Fruit fly (Drosophila melanogaster): Measurements from ENCODE around the gene Pburs.

Gene Pburs

dm6 chr2L:14372254-14372717 is 44.8 kb downstream of the Pburs start (continued):
- TF ChIP-seq CG8924 (tag; optimal IDR thresholded peaks at IDR 0.05): peak; percentile 85
- peak; percentile 83 for TF ChIP-seq CG12391 (tag; optimal IDR thresholded peaks at IDR 0.05)

DNA sequence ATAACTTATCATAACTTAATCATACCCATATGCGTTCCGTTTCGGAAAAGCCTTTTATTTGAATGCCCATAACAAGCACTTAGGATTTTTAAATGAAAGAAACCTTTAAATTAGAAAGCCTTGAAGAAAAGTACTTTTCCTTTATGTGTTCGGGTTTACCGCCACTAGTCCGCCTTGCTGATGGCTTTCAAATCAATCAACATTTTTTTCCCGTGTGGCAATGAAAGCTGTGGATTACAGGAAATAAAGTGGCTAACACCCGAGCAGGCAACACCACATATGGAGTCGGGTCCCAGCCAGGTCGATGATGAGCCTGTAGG is 46.4 kb downstream of the Pburs start:
- TF ChIP-seq z (GFP tag; IDR thresholded peaks at IDR 0.05) (no peak), Gsc (GFP tag; IDR thresholded peaks at IDR 0.05) (no peak), bsh (GFP tag; optimal IDR thresholded peaks at IDR 0.05) (peak in 1 of 2 experiments; percentile 4)

DNA sequence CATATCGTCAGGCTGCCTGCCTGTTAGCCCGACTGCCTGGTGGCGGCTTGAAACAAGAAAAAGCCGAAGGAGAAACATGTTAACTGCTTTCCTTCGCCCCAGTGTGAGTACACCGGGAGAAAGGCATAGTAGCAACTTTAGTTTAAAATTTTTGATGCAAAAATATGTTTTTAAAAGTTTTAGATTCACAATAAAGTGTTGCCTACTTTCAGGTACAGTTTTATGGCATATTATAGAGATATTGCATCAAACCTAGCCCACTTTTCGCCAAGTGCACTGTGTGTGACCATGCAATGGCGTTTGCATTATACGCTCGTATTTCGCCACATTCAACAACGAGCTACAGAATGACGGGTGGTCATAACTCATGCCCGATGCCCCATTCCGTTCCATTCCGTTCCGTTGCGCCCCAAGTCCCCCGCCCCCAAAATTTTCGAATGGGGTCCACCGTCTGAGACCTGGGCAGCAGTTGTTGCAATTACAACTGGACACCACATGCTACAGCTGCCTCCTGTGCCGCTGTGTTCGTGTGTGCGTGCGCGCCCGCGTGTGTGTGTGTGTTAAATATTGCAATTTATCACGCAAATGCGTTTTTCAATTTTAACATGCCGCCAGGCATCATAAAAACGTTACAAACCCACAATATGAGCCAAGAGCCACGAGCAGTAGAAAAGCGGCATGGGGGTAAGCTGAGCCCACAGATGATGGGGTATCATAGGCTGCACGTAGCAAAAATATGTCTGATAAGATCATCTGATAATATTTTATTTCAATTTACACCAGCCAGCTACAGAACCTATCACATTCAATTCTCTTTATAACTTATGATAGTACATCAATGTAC is 47.0 kb downstream of the Pburs start:
- TF ChIP-seq exex (tag; optimal IDR thresholded peaks at IDR 0.05): no peak
- peak; percentile 85 for TF ChIP-seq nom (GFP tag; optimal IDR thresholded peaks at IDR 0.05)
- TF ChIP-seq CG14667 (GFP tag; IDR thresholded peaks at IDR 0.05): 0 out of 2 replicates have a peak, but pooled peaks have one; percentile 14
- no peak for TF ChIP-seq CG16813 (GFP tag; IDR thresholded peaks at IDR 0.05; ENCODE audit: partially characterized antibody)
- TF ChIP-seq CG2129 (GFP tag; IDR thresholded peaks at IDR 0.05; ENCODE audit: partially characterized antibody): no peak
- no peak for TF ChIP-seq Fer1 (GFP tag; optimal IDR thresholded peaks at IDR 0.05)
- no peak for TF ChIP-seq ara (GFP tag; IDR thresholded peaks at IDR 0.05)
- peak; percentile 32 for TF ChIP-seq Hsf (GFP tag; optimal IDR thresholded peaks at IDR 0.05)
- TF ChIP-seq zfh1 (GFP tag; IDR thresholded peaks at IDR 0.05): peak; percentile 63
- 0 out of 3 replicates have a peak, but pooled peaks have one; percentile 47 for TF ChIP-seq CG2889 (GFP tag; IDR thresholded peaks at IDR 0.05)
- no peak for TF ChIP-seq CG33213 (GFP tag; optimal IDR thresholded peaks at IDR 0.05)
- peak; percentile 48 for TF ChIP-seq Med (GFP tag)
- TF ChIP-seq Sry-β (GFP tag; optimal IDR thresholded peaks at IDR 0.05): no peak
- no peak for TF ChIP-seq CG9817 (tag; optimal IDR thresholded peaks at IDR 0.05)
- TF ChIP-seq CG16863 (GFP tag; optimal IDR thresholded peaks at IDR 0.05): peak; percentile 14
- TF ChIP-seq sisA (GFP tag; IDR thresholded peaks at IDR 0.05): 0 out of 2 replicates have a peak, but pooled peaks have one; percentile 12
- TF ChIP-seq CG4730 (GFP tag; IDR thresholded peaks at IDR 0.05): peak; percentile 17; the same call in 1 of the 2 replicates
- TF ChIP-seq Chrac-16 (GFP tag; optimal IDR thresholded peaks at IDR 0.05): peak; percentile 6
- TF ChIP-seq ase (GFP tag; IDR thresholded peaks at IDR 0.05): no peak
- no peak for TF ChIP-seq CG3281 (GFP tag; optimal IDR thresholded peaks at IDR 0.05)
- no peak for TF ChIP-seq vfl (GFP tag; optimal IDR thresholded peaks at IDR 0.05)
- TF ChIP-seq Oaz (GFP tag; IDR thresholded peaks at IDR 0.05): no peak
- TF ChIP-seq Fer3 (tag; optimal IDR thresholded peaks at IDR 0.05): no peak
- no peak for TF ChIP-seq tna (GFP tag; IDR thresholded peaks at IDR 0.05; ENCODE audit: partially characterized antibody)
- no peak for TF ChIP-seq CG6272 (GFP tag; IDR thresholded peaks at IDR 0.05)
- TF ChIP-seq CG11456 (GFP tag; IDR thresholded peaks at IDR 0.05): no peak
- no peak for TF ChIP-seq Side (GFP tag; optimal IDR thresholded peaks at IDR 0.05)
- TF ChIP-seq CG1602 (GFP tag; optimal IDR thresholded peaks at IDR 0.05): no peak
- TF ChIP-seq CG30431 (GFP tag; optimal IDR thresholded peaks at IDR 0.05): peak; percentile 3
- no peak for TF ChIP-seq CG3726 (GFP tag; IDR thresholded peaks at IDR 0.05)
- TF ChIP-seq CG17612 (GFP tag; IDR thresholded peaks at IDR 0.05): no peak
- TF ChIP-seq sens (GFP tag): peak; percentile 93
- no peak for TF ChIP-seq tup (GFP tag; optimal IDR thresholded peaks at IDR 0.05)
- no peak for TF ChIP-seq CG15601 (tag; optimal IDR thresholded peaks at IDR 0.05)
- TF ChIP-seq shn (GFP tag; optimal IDR thresholded peaks at IDR 0.05): peak; percentile 6
- no peak for TF ChIP-seq bowl (GFP tag; IDR thresholded peaks at IDR 0.05)
- no peak for TF ChIP-seq eve (GFP tag; optimal IDR thresholded peaks at IDR 0.05)
- TF ChIP-seq CG12104 (GFP tag; optimal IDR thresholded peaks at IDR 0.05): no peak
- no peak for TF ChIP-seq unc-4 (GFP tag; IDR thresholded peaks at IDR 0.05; ENCODE audit: partially characterized antibody)
- TF ChIP-seq schlank (tag; optimal IDR thresholded peaks at IDR 0.05): no peak
- no peak for TF ChIP-seq grn (GFP tag; optimal IDR thresholded peaks at IDR 0.05)
